Fruit fly (Drosophila melanogaster) whole organism, embryonic: ENCODE results near the gene Seipin.

Source experiments
- ATbp ChIP-seq: fragments of 200-800 bp; sonication (Bioruptor generic); optimal IDR thresholded peaks from 2 replicates; lab custom pipeline; 2017; ENCODE audit warnings: missing biosample characterization, mild to moderate bottlenecking, missing genetic modification characterization, missing genetic modification reagents
- Asciz ChIP-seq: fragments of 200-800 bp; sonication (Bioruptor generic); optimal IDR thresholded peaks from 2 replicates; lab custom pipeline; 2017; ENCODE audit warnings: missing biosample characterization, mild to moderate bottlenecking, missing genetic modification characterization, missing genetic modification reagents
- BEAF-32 ChIP-seq: fragments of 200-800 bp; sonication (Bioruptor generic); optimal IDR thresholded peaks from 3 replicates; lab custom pipeline; 2017; ENCODE audit warnings: missing biosample characterization, missing genetic modification characterization, mild to moderate bottlenecking, moderate library complexity, missing genetic modification reagents
- Blimp-1 ChIP-seq: fragments of 200-800 bp; sonication (Bioruptor generic); optimal IDR thresholded peaks from 3 replicates; lab custom pipeline; 2018; ENCODE audit warnings: missing biosample characterization, missing genetic modification characterization, mild to moderate bottlenecking, moderate library complexity, missing genetic modification reagents
- CG11456 ChIP-seq: fragments of 200-800 bp; sonication (Bioruptor generic); IDR thresholded peaks from 3 replicates; pipeline ENCODE4 v1.3.6; 2022; ENCODE audit warnings: missing biosample characterization, missing genetic modification characterization
- CG1233 ChIP-seq: fragments of 200-800 bp; sonication (Bioruptor generic); optimal IDR thresholded peaks from 4 replicates; lab custom pipeline; 2018; ENCODE audit warnings: missing biosample characterization, mild to moderate bottlenecking, missing genetic modification characterization
- CG12659 ChIP-seq: fragments of 200-800 bp; sonication (Bioruptor generic); optimal IDR thresholded peaks from 3 replicates; lab custom pipeline; 2017; ENCODE audit warnings: mild to moderate bottlenecking, missing biosample characterization, missing genetic modification reagents, missing genetic modification characterization
- CG12769 ChIP-seq: fragments of 200-800 bp; sonication (Bioruptor generic); optimal IDR thresholded peaks from 2 replicates; lab custom pipeline; 2019; ENCODE audit warnings: missing biosample characterization, mild to moderate bottlenecking, missing genetic modification characterization, moderate library complexity
- CG12942 ChIP-seq: fragments of 200-800 bp; sonication (Bioruptor generic); optimal IDR thresholded peaks from 3 replicates; lab custom pipeline; 2016; ENCODE audit warnings: missing biosample characterization, missing genetic modification characterization
- CG13287 ChIP-seq: fragments of 200-800 bp; sonication (Bioruptor generic); IDR thresholded peaks from 2 replicates; pipeline ENCODE4 v1.3.6; 2022; ENCODE audit warnings: missing biosample characterization, missing genetic modification characterization; ENCODE audit not compliant: partially characterized antibody
- CG13775 ChIP-seq: fragments of 200-800 bp; sonication (Bioruptor generic); optimal IDR thresholded peaks from 3 replicates; lab custom pipeline; 2017; ENCODE audit warnings: missing biosample characterization, mild to moderate bottlenecking, missing genetic modification characterization
- CG15479 ChIP-seq: fragments of 200-800 bp; sonication (Bioruptor generic); optimal IDR thresholded peaks from 3 replicates; lab custom pipeline; 2019; ENCODE audit warnings: missing biosample characterization, mild to moderate bottlenecking, missing genetic modification characterization, moderate library complexity
- CG16813 ChIP-seq: fragments of 200-800 bp; sonication (Bioruptor generic); IDR thresholded peaks from 3 replicates; pipeline ENCODE4 v1.3.6; 2022; ENCODE audit warnings: missing biosample characterization, missing genetic modification characterization; ENCODE audit not compliant: partially characterized antibody
- CG17186 ChIP-seq: fragments of 200-800 bp; sonication (Bioruptor generic); optimal IDR thresholded peaks from 3 replicates; lab custom pipeline; 2017; ENCODE audit warnings: missing biosample characterization, missing genetic modification reagents, missing genetic modification characterization
- CG1832 ChIP-seq: fragments of 200-800 bp; sonication (Bioruptor generic); optimal IDR thresholded peaks from 2 replicates; lab custom pipeline; 2017; ENCODE audit warnings: missing biosample characterization, mild to moderate bottlenecking, missing genetic modification characterization, inconsistent platforms
- CG2712 ChIP-seq: fragments of 200-800 bp; optimal IDR thresholded peaks from 3 replicates; lab custom pipeline; 2019; ENCODE audit warnings: missing biosample characterization, mild to moderate bottlenecking, missing genetic modification characterization, moderate library complexity
- CG32532 ChIP-seq: fragments of 200-800 bp; sonication (Bioruptor generic); IDR thresholded peaks from 2 replicates; pipeline ENCODE4 v1.3.6; 2022; ENCODE audit warnings: missing biosample characterization, missing genetic modification characterization
- CG5953 ChIP-seq: fragments of 200-800 bp; sonication (Bioruptor generic); IDR thresholded peaks from 2 replicates; pipeline ENCODE4 v1.3.6; 2022; ENCODE audit warnings: missing biosample characterization, missing genetic modification characterization
- CG6689 ChIP-seq: fragments of 200-800 bp; sonication (Bioruptor generic); IDR thresholded peaks from 2 replicates; pipeline ENCODE4 v1.3.6; 2022; ENCODE audit warnings: missing biosample characterization, missing genetic modification characterization
- CG7556 ChIP-seq: fragments of 200-800 bp; sonication (Bioruptor generic); optimal IDR thresholded peaks from 2 replicates; lab custom pipeline; 2017; ENCODE audit warnings: missing biosample characterization, mild to moderate bottlenecking, missing genetic modification characterization
- CG7745 ChIP-seq: fragments of 200-800 bp; sonication (Bioruptor generic); optimal IDR thresholded peaks from 2 replicates; lab custom pipeline; 2018; ENCODE audit warnings: missing biosample characterization, mild to moderate bottlenecking, missing genetic modification characterization, moderate library complexity
- D19B ChIP-seq: fragments of 200-800 bp; sonication (Bioruptor generic); optimal IDR thresholded peaks from 2 replicates; lab custom pipeline; 2017; ENCODE audit warnings: missing biosample characterization, mild to moderate bottlenecking, missing genetic modification characterization
- Dek ChIP-seq: fragments of 200-800 bp; sonication (Bioruptor generic); optimal IDR thresholded peaks from 3 replicates; lab custom pipeline; 2019; ENCODE audit warnings: missing biosample characterization, mild to moderate bottlenecking, missing genetic modification characterization, moderate library complexity
- Dip3 ChIP-seq: fragments of 200-800 bp; sonication (Bioruptor generic); optimal IDR thresholded peaks from 3 replicates; lab custom pipeline; 2016; ENCODE audit warnings: missing biosample characterization, missing genetic modification characterization
- Fer2 ChIP-seq: fragments of 200-800 bp; sonication (Bioruptor generic); optimal IDR thresholded peaks from 2 replicates; lab custom pipeline; 2018; ENCODE audit warnings: missing biosample characterization, mild to moderate bottlenecking, missing genetic modification characterization, moderate library complexity
- H15 ChIP-seq: fragments of 200-800 bp; sonication (Bioruptor generic); IDR thresholded peaks from 3 replicates; pipeline ENCODE4 v1.3.6; 2022; ENCODE audit warnings: missing biosample characterization, missing genetic modification characterization
- Nf-YC ChIP-seq: fragments of 200-800 bp; optimal IDR thresholded peaks from 3 replicates; lab custom pipeline; 2019; ENCODE audit warnings: missing biosample characterization, mild to moderate bottlenecking, missing genetic modification characterization, moderate library complexity
- Side ChIP-seq: fragments of 200-800 bp; sonication (Bioruptor generic); optimal IDR thresholded peaks from 2 replicates; lab custom pipeline; 2016; ENCODE audit warnings: missing biosample characterization, missing genetic modification characterization
- Spps ChIP-seq: fragments of 200-800 bp; sonication (Bioruptor generic); optimal IDR thresholded peaks from 2 replicates; lab custom pipeline; 2018; ENCODE audit warnings: missing biosample characterization, mild to moderate bottlenecking, missing genetic modification characterization
- Xbp1 ChIP-seq: fragments of 200-800 bp; sonication (Bioruptor generic); optimal IDR thresholded peaks from 3 replicates; lab custom pipeline; 2016; ENCODE audit warnings: missing biosample characterization, mild to moderate bottlenecking, missing genetic modification characterization
- ase ChIP-seq: fragments of 200-800 bp; sonication (Bioruptor generic); IDR thresholded peaks from 3 replicates; pipeline ENCODE4 v1.3.6; 2022; ENCODE audit warnings: missing biosample characterization, missing genetic modification characterization
- bab2 ChIP-seq: fragments of 200-800 bp; sonication (Bioruptor generic); optimal IDR thresholded peaks from 2 replicates; lab custom pipeline; 2016; ENCODE audit warnings: missing biosample characterization, missing genetic modification characterization
- cwo ChIP-seq: fragments of 200-800 bp; sonication (Bioruptor generic); optimal IDR thresholded peaks from 3 replicates; lab custom pipeline; 2017; ENCODE audit warnings: missing biosample characterization, missing genetic modification characterization, mild to moderate bottlenecking, moderate library complexity, missing genetic modification reagents
- esg ChIP-seq: fragments of 200-800 bp; sonication (Bioruptor generic); conservative IDR thresholded peaks from 2 replicates; pipeline ENCODE4 v1.3.6; 2022; ENCODE audit warnings: missing biosample characterization, missing genetic modification characterization
- eyg ChIP-seq: fragments of 200-800 bp; sonication (Bioruptor generic); optimal IDR thresholded peaks from 3 replicates; lab custom pipeline; 2016; ENCODE audit warnings: missing biosample characterization, missing genetic modification characterization
- gfzf ChIP-seq: fragments of 200-800 bp; sonication (Bioruptor generic); optimal IDR thresholded peaks from 2 replicates; lab custom pipeline; 2016; ENCODE audit warnings: missing biosample characterization, mild to moderate bottlenecking, missing genetic modification characterization, moderate library complexity
- insv ChIP-seq, 2 experiments: fragments of 200-800 bp; sonication (Bioruptor generic); optimal IDR thresholded peaks; 3 replicates each; lab custom pipeline; 2016 to 2018; ENCODE audit warnings: missing biosample characterization in 2 of 2, missing genetic modification characterization in 2 of 2
- otp ChIP-seq: fragments of 200-800 bp; sonication (Bioruptor generic); IDR thresholded peaks from 3 replicates; pipeline ENCODE4, ENCODE4 v1.3.6; 2022; ENCODE audit warnings: missing biosample characterization, missing genetic modification characterization
- pan ChIP-seq, 4 experiments: fragments of >200 bp in 3 of 4; fragments of 200-800 bp in 1 of 4; sonication (Bioruptor generic) in 1 of 4; optimal IDR thresholded peaks in 3 of 4; IDR thresholded peaks in 1 of 4; 2 replicates each; pipeline versions ENCODE4 v1.3.6 to Lab custom; 2017 to 2022; ENCODE audit warnings: missing biosample characterization in 2 of 4, missing genetic modification characterization in 2 of 4, mixed read lengths in 1 of 4
- pfk ChIP-seq: fragments of 200-800 bp; sonication (Bioruptor generic); optimal IDR thresholded peaks from 2 replicates; lab custom pipeline; 2018; ENCODE audit warnings: missing biosample characterization, mild to moderate bottlenecking, missing genetic modification characterization, moderate library complexity
- pros ChIP-seq: fragments of 200-800 bp; sonication (Bioruptor generic); optimal IDR thresholded peaks from 3 replicates; lab custom pipeline; 2019; ENCODE audit warnings: missing biosample characterization, mild to moderate bottlenecking, missing genetic modification characterization, moderate library complexity
- scrt ChIP-seq: fragments of 200-800 bp; sonication (Bioruptor generic); optimal IDR thresholded peaks from 2 replicates; lab custom pipeline; 2018; ENCODE audit warnings: missing biosample characterization, mild to moderate bottlenecking, missing genetic modification characterization, moderate library complexity
- sima ChIP-seq: fragments of 200-800 bp; sonication (Bioruptor generic); optimal IDR thresholded peaks from 2 replicates; lab custom pipeline; 2016; ENCODE audit warnings: missing biosample characterization, missing genetic modification characterization
- slou ChIP-seq: fragments of 200-800 bp; sonication (Bioruptor generic); optimal IDR thresholded peaks from 3 replicates; lab custom pipeline; 2016; ENCODE audit warnings: missing biosample characterization, missing genetic modification characterization
- sna ChIP-seq: fragments of 200-800 bp; sonication (Bioruptor generic); IDR thresholded peaks from 2 replicates; pipeline ENCODE4 v1.3.6; 2022; ENCODE audit warnings: missing biosample characterization, missing genetic modification characterization; ENCODE audit not compliant: partially characterized antibody
- trh ChIP-seq: fragments of 200-800 bp; sonication (Bioruptor generic); optimal IDR thresholded peaks from 2 replicates; lab custom pipeline; 2016; ENCODE audit warnings: missing biosample characterization, missing genetic modification characterization
- wdn ChIP-seq: fragments of 200-800 bp; sonication (Bioruptor generic); IDR thresholded peaks from 2 replicates; pipeline ENCODE4 v1.3.6; 2022; ENCODE audit warnings: missing biosample characterization, missing genetic modification characterization
- zen ChIP-seq: fragments of 200-800 bp; sonication (Bioruptor generic); optimal IDR thresholded peaks from 3 replicates; lab custom pipeline; 2018; ENCODE audit warnings: missing biosample characterization, mild to moderate bottlenecking, missing genetic modification characterization, moderate library complexity

Gene Seipin

dm6 chrX:2589446-2590038 is 30.1 kb upstream of the Seipin start (continued):
- TF ChIP-seq CG5953 (GFP tag; lab: Robert Waterston, UW) (peak; percentile 72), esg (peak; percentile 83), CG12942 (GFP tag; lab: Kevin White, UChicago) (peak; percentile 94), Blimp-1 (peak; percentile 72), Dek (tag; lab: Kevin White, UChicago) (peak; percentile 91), pros (no peak), ase (GFP tag; lab: Robert Waterston, UW) (peak; percentile 84), CG11456 (GFP tag; lab: Robert Waterston, UW) (peak; percentile 97), trh (GFP tag; lab: Kevin White, UChicago) (peak; percentile 80), CG13287 (GFP tag; lab: Robert Waterston, UW) (no peak), CG17186 (GFP tag; lab: Kevin White, UChicago) (peak; percentile 50), D19B (GFP tag; lab: Kevin White, UChicago) (peak; percentile 88), Nf-YC (tag; lab: Kevin White, UChicago) (peak; percentile 37), wdn (GFP tag; lab: Robert Waterston, UW) (peak; percentile 94), slou (peak; percentile 93), Asciz (peak; percentile 73), pan (optimal IDR thresholded peaks at IDR 0.05; lab: Kevin White, UChicago) (no peak), pan (GFP tag; optimal IDR thresholded peaks at IDR 0.05 in 1 of 2, IDR thresholded peaks at IDR 0.05 in 1 of 2) (peak in 1 of 2 experiments; percentile 94), CG7556 (peak; percentile 91), zen (peak; percentile 68), cwo (GFP tag; lab: Kevin White, UChicago) (peak; percentile 93), CG7745 (tag; lab: Kevin White, UChicago) (no peak), ATbp (GFP tag; lab: Kevin White, UChicago) (peak; percentile 88), Side (peak; percentile 95), Fer2 (tag; lab: Kevin White, UChicago) (peak; percentile 70), eyg (GFP tag; lab: Kevin White, UChicago) (peak; percentile 93), CG6689 (GFP tag; lab: Robert Waterston, UW) (peak; percentile 88), CG12769 (tag; lab: Kevin White, UChicago) (peak; percentile 99), CG12659 (GFP tag; lab: Kevin White, UChicago) (peak; percentile 93), CG1832 (no peak), BEAF-32 (GFP tag; lab: Kevin White, UChicago) (no peak), H15 (GFP tag; lab: Robert Waterston, UW) (peak; percentile 93), CG16813 (GFP tag; lab: Robert Waterston, UW) (no peak), scrt (GFP tag; lab: Kevin White, UChicago) (peak; percentile 83), Spps (tag; lab: Kevin White, UChicago) (peak; percentile 45), Xbp1 (GFP tag; lab: Kevin White, UChicago) (peak; percentile 93), sima (GFP tag; lab: Kevin White, UChicago) (peak; percentile 48), pfk (GFP tag; lab: Kevin White, UChicago) (no peak), gfzf (GFP tag; lab: Kevin White, UChicago) (no peak), CG1233 (GFP tag; lab: Kevin White, UChicago) (peak; percentile 78), CG15479 (no peak), sna (GFP tag; lab: Robert Waterston, UW) (no peak), CG13775 (GFP tag; lab: Kevin White, UChicago) (peak; percentile 88), CG2712 (tag; lab: Kevin White, UChicago) (peak; percentile 81), bab2 (peak; percentile 95), otp (GFP tag; lab: Robert Waterston, UW) (peak; percentile 96), Dip3 (peak; percentile 96), insv (GFP tag; optimal IDR thresholded peaks at IDR 0.05; lab: Kevin White, UChicago) (peak in 1 of 2 experiments; percentile 22), CG32532 (GFP tag; lab: Robert Waterston, UW) (peak; percentile 97)
